Fruit fly (Drosophila melanogaster) whole organism, embryonic: ENCODE results near the gene Hr38.

Experiments
- CG12219 ChIP-seq: fragments of 200-800 bp; sonication (Bioruptor generic); optimal IDR thresholded peaks from 3 replicates; lab custom pipeline; 2018; ENCODE audit warnings: missing biosample characterization, mild to moderate bottlenecking, missing genetic modification characterization
- CG14014 ChIP-seq: fragments of 200-800 bp; sonication (Bioruptor generic); IDR thresholded peaks from 2 replicates; pipeline ENCODE4 v1.3.6; 2022; ENCODE audit warnings: missing biosample characterization, missing genetic modification characterization
- CG14050 ChIP-seq: fragments of 200-800 bp; sonication (Bioruptor generic); IDR thresholded peaks from 3 replicates; pipeline ENCODE4 v1.3.6; 2022; ENCODE audit warnings: missing biosample characterization, missing genetic modification characterization
- CG15479 ChIP-seq: fragments of 200-800 bp; sonication (Bioruptor generic); optimal IDR thresholded peaks from 3 replicates; lab custom pipeline; 2019; ENCODE audit warnings: missing biosample characterization, mild to moderate bottlenecking, missing genetic modification characterization, moderate library complexity
- CG17361 ChIP-seq: fragments of 200-800 bp; sonication (Bioruptor generic); IDR thresholded peaks from 3 replicates; pipeline ENCODE4 v1.3.6; 2022; ENCODE audit warnings: missing biosample characterization, missing genetic modification characterization
- CG17568 ChIP-seq: fragments of 200-800 bp; sonication (Bioruptor generic); optimal IDR thresholded peaks from 2 replicates; lab custom pipeline; 2018; ENCODE audit warnings: missing biosample characterization, mild to moderate bottlenecking, missing genetic modification characterization, moderate library complexity
- CG18011 ChIP-seq: fragments of 200-800 bp; sonication (Bioruptor generic); optimal IDR thresholded peaks from 2 replicates; lab custom pipeline; 2017; ENCODE audit warnings: missing biosample characterization, missing genetic modification characterization, mild to moderate bottlenecking, moderate library complexity, missing genotype
- CG18764 ChIP-seq: fragments of 200-800 bp; sonication (Bioruptor generic); optimal IDR thresholded peaks from 3 replicates; lab custom pipeline; 2016; ENCODE audit warnings: missing biosample characterization, missing genetic modification characterization
- CG2712 ChIP-seq: fragments of 200-800 bp; optimal IDR thresholded peaks from 3 replicates; lab custom pipeline; 2019; ENCODE audit warnings: missing biosample characterization, mild to moderate bottlenecking, missing genetic modification characterization, moderate library complexity
- CG4328 ChIP-seq: fragments of 200-800 bp; sonication (Bioruptor generic); optimal IDR thresholded peaks from 3 replicates; lab custom pipeline; 2017; ENCODE audit warnings: missing biosample characterization, missing genetic modification reagents, missing genetic modification characterization
- CG5180 ChIP-seq: fragments of 200-800 bp; sonication (Bioruptor generic); optimal IDR thresholded peaks from 3 replicates; lab custom pipeline; 2017; ENCODE audit warnings: missing biosample characterization, missing genetic modification characterization, mild to moderate bottlenecking, moderate library complexity, missing genetic modification reagents
- CG5953 ChIP-seq: fragments of 200-800 bp; sonication (Bioruptor generic); IDR thresholded peaks from 2 replicates; pipeline ENCODE4 v1.3.6; 2022; ENCODE audit warnings: missing biosample characterization, missing genetic modification characterization
- CG6683 ChIP-seq: fragments of 200-800 bp; sonication (Bioruptor generic); optimal IDR thresholded peaks from 2 replicates; lab custom pipeline; 2017; ENCODE audit warnings: missing biosample characterization, mild to moderate bottlenecking, missing genetic modification characterization, missing genetic modification reagents
- CG6765 ChIP-seq: fragments of 200-800 bp; sonication (Bioruptor generic); optimal IDR thresholded peaks from 3 replicates; lab custom pipeline; 2017; ENCODE audit warnings: missing biosample characterization, mild to moderate bottlenecking, missing genetic modification characterization
- CG7745 ChIP-seq: fragments of 200-800 bp; sonication (Bioruptor generic); optimal IDR thresholded peaks from 2 replicates; lab custom pipeline; 2018; ENCODE audit warnings: missing biosample characterization, mild to moderate bottlenecking, missing genetic modification characterization, moderate library complexity
- CG8359 ChIP-seq: fragments of 200-800 bp; sonication (Bioruptor generic); optimal IDR thresholded peaks from 2 replicates; lab custom pipeline; 2017; ENCODE audit warnings: missing biosample characterization, mild to moderate bottlenecking, missing genetic modification characterization, borderline replicate concordance
- CG9215 ChIP-seq: fragments of 200-800 bp; sonication (Bioruptor generic); IDR thresholded peaks from 2 replicates; pipeline ENCODE4 v1.3.6; 2022; ENCODE audit warnings: missing biosample characterization, missing genetic modification characterization
- Camta ChIP-seq: fragments of 200-800 bp; sonication (Bioruptor generic); optimal IDR thresholded peaks from 2 replicates; lab custom pipeline; 2016; ENCODE audit warnings: missing biosample characterization, missing genetic modification characterization
- Dp ChIP-seq: fragments of 200-800 bp; sonication (Bioruptor generic); optimal IDR thresholded peaks from 2 replicates; lab custom pipeline; 2018; ENCODE audit warnings: missing biosample characterization, mild to moderate bottlenecking, missing genetic modification characterization, moderate library complexity
- E2f2 ChIP-seq: fragments of 200-800 bp; sonication (Bioruptor generic); IDR thresholded peaks from 2 replicates; pipeline ENCODE4 v1.3.6; 2022; ENCODE audit warnings: missing biosample characterization, missing genetic modification characterization
- Ets97D ChIP-seq: fragments of 200-800 bp; sonication (Bioruptor generic); optimal IDR thresholded peaks from 3 replicates; lab custom pipeline; 2016; ENCODE audit warnings: missing biosample characterization, missing genetic modification characterization
- H2.0 ChIP-seq: fragments of 200-800 bp; sonication (Bioruptor generic); IDR thresholded peaks from 2 replicates; pipeline ENCODE4 v1.3.6; 2022; ENCODE audit warnings: missing biosample characterization, missing genetic modification characterization
- Hand ChIP-seq: fragments of 200-800 bp; sonication (Bioruptor generic); optimal IDR thresholded peaks from 2 replicates; lab custom pipeline; 2017; ENCODE audit warnings: mild to moderate bottlenecking, missing biosample characterization, missing genetic modification reagents, missing genetic modification characterization
- Myb ChIP-seq: fragments of 200-800 bp; sonication (Bioruptor generic); optimal IDR thresholded peaks from 2 replicates; lab custom pipeline; 2016; ENCODE audit warnings: missing biosample characterization, missing genetic modification characterization
- Nf-YC ChIP-seq: fragments of 200-800 bp; optimal IDR thresholded peaks from 3 replicates; lab custom pipeline; 2019; ENCODE audit warnings: missing biosample characterization, mild to moderate bottlenecking, missing genetic modification characterization, moderate library complexity
- Oaz ChIP-seq: fragments of 200-800 bp; sonication (Bioruptor generic); IDR thresholded peaks from 2 replicates; pipeline ENCODE4 v1.3.6; 2022; ENCODE audit warnings: missing biosample characterization, missing genetic modification characterization
- Oli ChIP-seq: fragments of 200-800 bp; sonication (Bioruptor generic); optimal IDR thresholded peaks from 2 replicates; lab custom pipeline; 2018; ENCODE audit warnings: missing biosample characterization, mild to moderate bottlenecking, missing genetic modification characterization, moderate library complexity
- Ssrp ChIP-seq: fragments of 200-800 bp; sonication (Bioruptor generic); optimal IDR thresholded peaks from 2 replicates; lab custom pipeline; 2018; ENCODE audit warnings: missing biosample characterization, mild to moderate bottlenecking, missing genetic modification characterization, moderate library complexity
- TFAM ChIP-seq: fragments of 200-800 bp; sonication (Bioruptor generic); optimal IDR thresholded peaks from 2 replicates; lab custom pipeline; 2017; ENCODE audit warnings: missing biosample characterization, missing genetic modification characterization, inconsistent platforms
- Taf1 ChIP-seq: fragments of 200-800 bp; sonication (Bioruptor generic); IDR thresholded peaks from 2 replicates; pipeline ENCODE4 v1.3.6; 2022; ENCODE audit warnings: missing biosample characterization, missing genetic modification characterization
- Tbp ChIP-seq: fragments of >200 bp; optimal IDR thresholded peaks from 2 replicates; lab custom pipeline; 2018; ENCODE audit warnings: missing biosample characterization, missing genetic modification characterization
- ac ChIP-seq: fragments of 200-800 bp; sonication (Bioruptor generic); optimal IDR thresholded peaks from 3 replicates; lab custom pipeline; 2017; ENCODE audit warnings: missing biosample characterization, mild to moderate bottlenecking, missing genetic modification characterization
- ara ChIP-seq: fragments of 200-800 bp; sonication (Bioruptor generic); IDR thresholded peaks from 2 replicates; pipeline ENCODE4 v1.3.6; 2022; ENCODE audit warnings: missing biosample characterization, missing genetic modification characterization
- bbx ChIP-seq: fragments of 200-800 bp; sonication (Bioruptor generic); IDR thresholded peaks from 2 replicates; pipeline ENCODE4 v1.3.6; 2022; ENCODE audit warnings: missing biosample characterization, missing genetic modification characterization; ENCODE audit not compliant: partially characterized antibody
- br ChIP-seq: fragments of >200 bp; optimal IDR thresholded peaks from 2 replicates; lab custom pipeline; 2017
- caup ChIP-seq: fragments of 200-800 bp; sonication (Bioruptor generic); optimal IDR thresholded peaks from 3 replicates; lab custom pipeline; 2017; ENCODE audit warnings: missing biosample characterization, mild to moderate bottlenecking, missing genetic modification characterization, moderate library complexity; ENCODE audit not compliant: severe bottlenecking
- dati ChIP-seq: fragments of 200-800 bp; sonication (Bioruptor generic); IDR thresholded peaks from 2 replicates; pipeline ENCODE4 v1.3.6; 2022; ENCODE audit warnings: missing biosample characterization, missing genetic modification characterization
- esg ChIP-seq: fragments of 200-800 bp; sonication (Bioruptor generic); conservative IDR thresholded peaks from 2 replicates; pipeline ENCODE4 v1.3.6; 2022; ENCODE audit warnings: missing biosample characterization, missing genetic modification characterization
- exex ChIP-seq: fragments of 200-800 bp; sonication (Bioruptor generic); optimal IDR thresholded peaks from 4 replicates; lab custom pipeline; 2018; ENCODE audit warnings: missing biosample characterization, mild to moderate bottlenecking, missing genetic modification characterization, moderate library complexity
- ind ChIP-seq: fragments of 200-800 bp; sonication (Bioruptor generic); optimal IDR thresholded peaks from 3 replicates; lab custom pipeline; 2016; ENCODE audit warnings: missing biosample characterization, missing genetic modification characterization
- kah ChIP-seq: fragments of 200-800 bp; sonication (Bioruptor generic); optimal IDR thresholded peaks from 2 replicates; lab custom pipeline; 2018; ENCODE audit warnings: missing biosample characterization, mild to moderate bottlenecking, missing genetic modification characterization
- kay ChIP-seq: fragments of 200-800 bp; sonication (Bioruptor generic); optimal IDR thresholded peaks from 2 replicates; lab custom pipeline; 2016; ENCODE audit warnings: missing biosample characterization, missing genetic modification characterization
- nerfin-2 ChIP-seq: fragments of 200-800 bp; sonication (Bioruptor generic); IDR thresholded peaks from 2 replicates; pipeline ENCODE4 v1.3.6; 2022; ENCODE audit warnings: missing biosample characterization, missing genetic modification characterization; ENCODE audit not compliant: partially characterized antibody
- pnt ChIP-seq: fragments of 200-800 bp; sonication (Bioruptor generic); optimal IDR thresholded peaks from 3 replicates; lab custom pipeline; 2016; ENCODE audit warnings: missing biosample characterization, missing genetic modification characterization
- psq ChIP-seq: fragments of 200-800 bp; sonication (Bioruptor generic); optimal IDR thresholded peaks from 2 replicates; lab custom pipeline; 2017; ENCODE audit warnings: missing biosample characterization, missing genetic modification characterization
- row ChIP-seq: fragments of 200-800 bp; sonication (Bioruptor generic); IDR thresholded peaks from 3 replicates; pipeline ENCODE4 v1.3.6; 2022; ENCODE audit warnings: missing biosample characterization, missing genetic modification characterization
- seq ChIP-seq: fragments of 200-800 bp; sonication (Bioruptor generic); IDR thresholded peaks from 2 replicates; pipeline ENCODE4 v1.3.6; 2022; ENCODE audit warnings: missing biosample characterization, missing genetic modification characterization
- sqz ChIP-seq: fragments of 200-800 bp; sonication (Bioruptor generic); optimal IDR thresholded peaks from 3 replicates; lab custom pipeline; 2018; ENCODE audit warnings: missing biosample characterization, mild to moderate bottlenecking, missing genetic modification characterization
- ssp ChIP-seq: fragments of 200-800 bp; sonication (Bioruptor generic); IDR thresholded peaks from 2 replicates; pipeline ENCODE4 v1.3.6; 2022; ENCODE audit warnings: missing biosample characterization, missing genetic modification characterization
- stc ChIP-seq: fragments of 200-800 bp; sonication (Bioruptor generic); IDR thresholded peaks from 2 replicates; pipeline ENCODE4 v1.3.6; 2022; ENCODE audit warnings: missing biosample characterization, missing genetic modification characterization
- trem ChIP-seq: fragments of 200-800 bp; optimal IDR thresholded peaks from 3 replicates; lab custom pipeline; 2019; ENCODE audit warnings: missing biosample characterization, mild to moderate bottlenecking, missing genetic modification characterization, moderate library complexity
- zf30C ChIP-seq: fragments of 200-800 bp; sonication (Bioruptor generic); optimal IDR thresholded peaks from 3 replicates; lab custom pipeline; 2018; ENCODE audit warnings: missing biosample characterization, mild to moderate bottlenecking, missing genetic modification characterization

Gene Hr38

DNA sequence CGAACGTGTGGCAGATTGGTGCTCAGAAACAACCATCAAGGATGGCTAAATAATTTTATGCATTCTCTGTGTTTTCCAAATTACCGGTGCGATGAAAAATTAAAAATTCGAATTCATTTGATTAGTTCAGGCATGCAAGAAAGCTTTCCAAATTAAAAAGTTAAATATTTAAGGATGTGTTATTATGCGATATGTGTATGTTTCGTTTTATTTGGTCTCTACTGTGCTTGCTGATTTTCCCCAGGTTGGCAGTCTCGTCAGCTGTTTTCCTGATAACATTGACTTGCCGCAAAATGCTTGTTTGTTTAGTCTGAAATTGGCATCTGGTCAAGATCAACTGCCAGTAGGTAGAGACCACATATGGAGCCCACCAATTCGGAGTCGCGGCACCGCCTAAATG is 64.5 kb downstream of the Hr38 start, which contains the start of gene CG2611 (continued):
- peak; percentile 1 for TF ChIP-seq CG18764 (GFP tag; lab: Kevin White, UChicago)
- no peak for TF ChIP-seq exex (tag; lab: Kevin White, UChicago)
- no peak for TF ChIP-seq Oaz (GFP tag; lab: Robert Waterston, UW)
- no peak for TF ChIP-seq pnt (GFP tag; lab: Kevin White, UChicago)
- no peak; the same call in 1 of the 2 replicates for TF ChIP-seq CG9215
- TF ChIP-seq stc (GFP tag; lab: Robert Waterston, UW), result no peak
- TF ChIP-seq ind (GFP tag; lab: Kevin White, UChicago), result peak; percentile 49
- no peak for TF ChIP-seq CG17568
- no peak for TF ChIP-seq Myb (GFP tag; lab: Kevin White, UChicago)
- TF ChIP-seq Nf-YC (tag; lab: Kevin White, UChicago), result no peak
- no peak for TF ChIP-seq ssp
- peak; percentile 51; the same call in 2 of the 3 replicates for TF ChIP-seq CG14050
- no peak for TF ChIP-seq sqz (GFP tag; lab: Kevin White, UChicago)
- TF ChIP-seq CG8359 (GFP tag; lab: Kevin White, UChicago), result no peak
- no peak for TF ChIP-seq Tbp
- no peak for TF ChIP-seq seq
- TF ChIP-seq CG7745 (tag; lab: Kevin White, UChicago), result no peak
- TF ChIP-seq CG6765, result no peak
- peak; percentile 22 for TF ChIP-seq Hand (GFP tag; lab: Kevin White, UChicago)
- TF ChIP-seq kay (GFP tag; lab: Kevin White, UChicago), result peak; percentile 9
- peak; percentile 99 for TF ChIP-seq trem
- no peak; the same call in 2 of the 3 replicates for TF ChIP-seq CG17361
- TF ChIP-seq Dp, result peak; percentile 1
- no peak for TF ChIP-seq ac (GFP tag; lab: Kevin White, UChicago)
- peak; percentile 60 for TF ChIP-seq CG14014 (GFP tag; lab: Robert Waterston, UW)
- no peak for TF ChIP-seq esg
- no peak for TF ChIP-seq CG5180 (GFP tag; lab: Kevin White, UChicago)
- no peak for TF ChIP-seq TFAM (GFP tag; lab: Kevin White, UChicago)
- no peak for TF ChIP-seq bbx (GFP tag; lab: Robert Waterston, UW)
- no peak for TF ChIP-seq br (lab: Kevin White, UChicago)
- TF ChIP-seq Oli, result no peak
- TF ChIP-seq ara (GFP tag; lab: Robert Waterston, UW), result no peak
- no peak for TF ChIP-seq psq (GFP tag; lab: Kevin White, UChicago)
- TF ChIP-seq CG12219, result no peak
- TF ChIP-seq nerfin-2 (GFP tag; lab: Robert Waterston, UW), result no peak
- peak; percentile 31 for TF ChIP-seq Camta (GFP tag; lab: Kevin White, UChicago)
- no peak for TF ChIP-seq CG4328 (GFP tag; lab: Kevin White, UChicago)
- no peak for TF ChIP-seq zf30C (GFP tag; lab: Kevin White, UChicago)
- TF ChIP-seq CG2712 (tag; lab: Kevin White, UChicago), result peak; percentile 57
- 0 out of 2 replicates have a peak, but pooled peaks have one; percentile 42 for TF ChIP-seq dati (GFP tag; lab: Robert Waterston, UW)
- no peak for TF ChIP-seq CG15479 (GFP tag; lab: Kevin White, UChicago)
- no peak for TF ChIP-seq H2.0 (GFP tag; lab: Robert Waterston, UW)
- peak; percentile 43 for TF ChIP-seq E2f2
- TF ChIP-seq Taf1 (GFP tag; lab: Robert Waterston, UW), result no peak
- peak; percentile 12 for TF ChIP-seq caup (GFP tag; lab: Kevin White, UChicago)
- no peak for TF ChIP-seq CG6683
- peak; percentile 42 for TF ChIP-seq Ssrp (tag; lab: Kevin White, UChicago)
- TF ChIP-seq kah (GFP tag; lab: Kevin White, UChicago), result no peak
- TF ChIP-seq row, result peak; percentile 92
- TF ChIP-seq Ets97D (GFP tag; lab: Kevin White, UChicago), result peak; percentile 23
- TF ChIP-seq CG18011 (GFP tag; lab: Kevin White, UChicago), result peak; percentile 16
- TF ChIP-seq CG5953 (GFP tag; lab: Robert Waterston, UW), result no peak
